Fruit fly (Drosophila melanogaster) whole organism: ENCODE results near the gene stumps.

Experiments
- CG8478 ChIP-seq: fragments of >200 bp; optimal IDR thresholded peaks from 2 replicates; lab custom pipeline; 2018; ENCODE audit warnings: inconsistent platforms
- Dll ChIP-seq: fragments of >200 bp; optimal IDR thresholded peaks from 2 replicates; lab custom pipeline; 2017
- EcR ChIP-seq, 2 experiments: fragments of >200 bp; optimal IDR thresholded peaks; 2 replicates each; lab custom pipeline; 2017; ENCODE audit warnings: missing biosample characterization in 2 of 2, missing genetic modification characterization in 2 of 2, missing genetic modification reagents in 2 of 2
- pan ChIP-seq: fragments of >200 bp; optimal IDR thresholded peaks from 2 replicates; lab custom pipeline; 2017
- psq ChIP-seq: fragments of >200 bp; optimal IDR thresholded peaks from 2 replicates; lab custom pipeline; 2017
- usp ChIP-seq: fragments of >200 bp; optimal IDR thresholded peaks from 2 replicates; lab custom pipeline; 2017; ENCODE audit warnings: missing biosample characterization, missing genetic modification characterization, mixed read lengths

Gene stumps

dm6 chr3R:14586480-14587443 is 9.7 kb downstream of the stumps start:
- TF ChIP-seq pan = no peak
- no peak for TF ChIP-seq psq (lab: Kevin White, UChicago)
- no peak for TF ChIP-seq Dll (lab: Kevin White, UChicago)
- TF ChIP-seq CG8478 = no peak
- no peak for TF ChIP-seq usp (GFP tag; lab: Kevin White, UChicago)
- no peak for TF ChIP-seq EcR (GFP tag; optimal IDR thresholded peaks at IDR 0.05; lab: Kevin White, UChicago)

- TF ChIP-seq psq (lab: Kevin White, UChicago) = no peak
- TF ChIP-seq usp (GFP tag; lab: Kevin White, UChicago) = no peak
- no peak for TF ChIP-seq Dll (lab: Kevin White, UChicago)
- no peak for TF ChIP-seq EcR (GFP tag; optimal IDR thresholded peaks at IDR 0.05; lab: Kevin White, UChicago)
- TF ChIP-seq CG8478 = no peak
- no peak for TF ChIP-seq pan
Measured at dm6 chr3R:14589483-14589882, 12.5 kb downstream of the stumps start.

dm6 chr3R:14590753-14591535 is 13.9 kb downstream of the stumps start:
- no peak for TF ChIP-seq usp (GFP tag; lab: Kevin White, UChicago)
- no peak for TF ChIP-seq Dll (lab: Kevin White, UChicago)
- TF ChIP-seq pan = no peak
- TF ChIP-seq psq (lab: Kevin White, UChicago) = no peak
- TF ChIP-seq CG8478 = no peak
- no peak for TF ChIP-seq EcR (GFP tag; optimal IDR thresholded peaks at IDR 0.05; lab: Kevin White, UChicago)

dm6 chr3R:14597935-14598424 is 21.0 kb downstream of the stumps start:
- TF ChIP-seq Dll (lab: Kevin White, UChicago) (no peak), CG8478 (no peak), pan (no peak), EcR (GFP tag; optimal IDR thresholded peaks at IDR 0.05; lab: Kevin White, UChicago) (no peak), usp (GFP tag; lab: Kevin White, UChicago) (no peak), psq (lab: Kevin White, UChicago) (no peak)

- no peak for TF ChIP-seq Dll (lab: Kevin White, UChicago)
- peak; percentile 58 for TF ChIP-seq pan
- no peak for TF ChIP-seq EcR (GFP tag; optimal IDR thresholded peaks at IDR 0.05; lab: Kevin White, UChicago)
Measured at dm6 chr3R:14608892-14609692, 32.1 kb downstream of the stumps start, which contains the start of gene CG14853. Gene CG14853, plus strand, starts transcription at chr3R:14609642.

- TF ChIP-seq usp (GFP tag; lab: Kevin White, UChicago) (no peak), psq (lab: Kevin White, UChicago) (no peak), CG8478 (no peak), Dll (lab: Kevin White, UChicago) (no peak), EcR (GFP tag; optimal IDR thresholded peaks at IDR 0.05; lab: Kevin White, UChicago) (no peak)
Measured at dm6 chr3R:14622571-14622970, 45.6 kb downstream of the stumps start.

dm6 chr3R:14624088-14624619 is 47.1 kb downstream of the stumps start:
- no peak for TF ChIP-seq usp (GFP tag; lab: Kevin White, UChicago)
- TF ChIP-seq pan = no peak
- TF ChIP-seq CG8478 = no peak
- TF ChIP-seq psq (lab: Kevin White, UChicago) = no peak
- no peak for TF ChIP-seq EcR (GFP tag; optimal IDR thresholded peaks at IDR 0.05; lab: Kevin White, UChicago)
- TF ChIP-seq Dll (lab: Kevin White, UChicago) = no peak

dm6 chr3R:14624671-14625070 is 47.7 kb downstream of the stumps start:
- TF ChIP-seq pan (no peak), EcR (GFP tag; optimal IDR thresholded peaks at IDR 0.05; lab: Kevin White, UChicago) (no peak), CG8478 (no peak), usp (GFP tag; lab: Kevin White, UChicago) (no peak)

dm6 chr3R:14625215-14626156 is 48.5 kb downstream of the stumps start, which contains the start of the genes put and His4r:
Gene put, minus strand, starts transcription at chr3R:14625703.
Gene His4r, plus strand, starts transcription at chr3R:14625755.
- TF ChIP-seq CG8478 (no peak), Dll (lab: Kevin White, UChicago) (no peak), pan (no peak), EcR (GFP tag; optimal IDR thresholded peaks at IDR 0.05; lab: Kevin White, UChicago) (no peak), usp (GFP tag; lab: Kevin White, UChicago) (no peak), psq (lab: Kevin White, UChicago) (no peak)

dm6 chr3R:14626781-14627180 is 49.8 kb downstream of the stumps start:
- TF ChIP-seq CG8478 (no peak), psq (lab: Kevin White, UChicago) (no peak), pan (no peak), usp (GFP tag; lab: Kevin White, UChicago) (no peak), EcR (GFP tag; optimal IDR thresholded peaks at IDR 0.05; lab: Kevin White, UChicago) (no peak), Dll (lab: Kevin White, UChicago) (no peak)
